Fruit fly (Drosophila melanogaster) whole organism, wandering third instar larva: ENCODE data around the gene CG18675.

Experiments used
- Abd-B ChIP-seq: fragments of >200 bp; optimal IDR thresholded peaks from 2 replicates; lab custom pipeline; 2017; ENCODE audit warnings: missing biosample characterization, missing genetic modification characterization
- CG32264 ChIP-seq: fragments of 200-800 bp; sonication (Bioruptor generic); optimal IDR thresholded peaks from 2 replicates; lab custom pipeline; 2016; ENCODE audit warnings: missing biosample characterization, missing genetic modification characterization
- CG9705 ChIP-seq: fragments of 200-800 bp; sonication (Bioruptor generic); optimal IDR thresholded peaks from 2 replicates; lab custom pipeline; 2018; ENCODE audit warnings: missing biosample characterization, mild to moderate bottlenecking, missing genetic modification characterization
- CrebA ChIP-seq: fragments of 200-800 bp; sonication (Bioruptor generic); optimal IDR thresholded peaks from 2 replicates; lab custom pipeline; 2016; ENCODE audit warnings: missing biosample characterization, mild to moderate bottlenecking, missing genetic modification characterization, borderline replicate concordance
- Dfd ChIP-seq: fragments of >200 bp; optimal IDR thresholded peaks from 2 replicates; lab custom pipeline; 2017; ENCODE audit warnings: missing biosample characterization, missing genetic modification characterization
- Dif ChIP-seq: fragments of 200-275, 200-300 bp; sonication (Bioruptor generic); optimal IDR thresholded peaks from 2 replicates; lab custom pipeline; 2018; ENCODE audit warnings: missing biosample characterization, missing genetic modification characterization; ENCODE audit not compliant: partially characterized antibody
- GATAd ChIP-seq: sonication (Bioruptor generic); optimal IDR thresholded peaks from 2 replicates; lab custom pipeline; 2016; ENCODE audit warnings: missing biosample characterization, missing genetic modification characterization
- HLH106 ChIP-seq: fragments of 200-800 bp; optimal IDR thresholded peaks from 3 replicates; lab custom pipeline; 2019; ENCODE audit warnings: missing biosample characterization, mild to moderate bottlenecking, missing genetic modification characterization, moderate library complexity
- Hnf4 ChIP-seq: fragments of 200-800 bp; sonication (Bioruptor generic); optimal IDR thresholded peaks from 2 replicates; lab custom pipeline; 2016; ENCODE audit warnings: missing biosample characterization, mild to moderate bottlenecking, missing genetic modification characterization
- Hr78 ChIP-seq: fragments of >200 bp; optimal IDR thresholded peaks from 2 replicates; lab custom pipeline; 2017; ENCODE audit warnings: missing biosample characterization, missing genetic modification characterization
- Hr83 ChIP-seq: fragments of 200-300 bp; sonication (Bioruptor generic); optimal IDR thresholded peaks from 2 replicates; lab custom pipeline; 2016; ENCODE audit warnings: missing biosample characterization, mild to moderate bottlenecking, missing genetic modification characterization, moderate library complexity; ENCODE audit not compliant: poor library complexity, severe bottlenecking
- Jra ChIP-seq: sonication (Bioruptor generic); optimal IDR thresholded peaks from 2 replicates; lab custom pipeline; 2016; ENCODE audit warnings: missing biosample characterization, missing genetic modification characterization
- Mio ChIP-seq: sonication (Bioruptor generic); optimal IDR thresholded peaks from 2 replicates; lab custom pipeline; 2016; ENCODE audit warnings: missing biosample characterization, missing genetic modification characterization
- Myc ChIP-seq: fragments of >200 bp; optimal IDR thresholded peaks from 2 replicates; lab custom pipeline; 2017
- N ChIP-seq: fragments of >200 bp; optimal IDR thresholded peaks from 2 replicates; lab custom pipeline; 2018; ENCODE audit warnings: missing biosample characterization, missing external identifiers, missing genetic modification characterization
- OdsH ChIP-seq: fragments of 200-800 bp; sonication (Bioruptor generic); optimal IDR thresholded peaks from 2 replicates; lab custom pipeline; 2016; ENCODE audit warnings: missing biosample characterization, mild to moderate bottlenecking, missing genetic modification characterization
- Rel ChIP-seq, 2 experiments: fragments of 200-800 bp; sonication (Bioruptor generic) in 1 of 2; optimal IDR thresholded peaks; 2 replicates in 1 of 2; 3 replicates in 1 of 2; lab custom pipeline; 2016 to 2019; ENCODE audit warnings: mild to moderate bottlenecking in 2 of 2, missing biosample characterization in 2 of 2, missing genetic modification characterization in 2 of 2, moderate library complexity in 1 of 2
- Sp1 ChIP-seq: fragments of 200-800 bp; sonication (Bioruptor generic); optimal IDR thresholded peaks from 3 replicates; lab custom pipeline; 2019; ENCODE audit warnings: missing biosample characterization, mild to moderate bottlenecking, missing genetic modification characterization, moderate library complexity
- Vsx2 ChIP-seq: fragments of 200-300, 225-300 bp; sonication (Bioruptor generic); optimal IDR thresholded peaks from 2 replicates; lab custom pipeline; 2018; ENCODE audit warnings: missing biosample characterization, missing genetic modification characterization; ENCODE audit not compliant: partially characterized antibody
- br ChIP-seq: fragments of 200-800 bp; sonication (Bioruptor generic); optimal IDR thresholded peaks from 2 replicates; lab custom pipeline; 2016; ENCODE audit warnings: missing biosample characterization, missing genetic modification characterization
- brk ChIP-seq: fragments of 200-800 bp; sonication (Bioruptor generic); optimal IDR thresholded peaks from 2 replicates; lab custom pipeline; 2016; ENCODE audit warnings: missing biosample characterization, mild to moderate bottlenecking, missing genetic modification characterization
- dl ChIP-seq, 2 experiments: fragments of 175-275, 200-275 bp in 1 of 2; fragments of 200-275 bp in 1 of 2; sonication (Bioruptor generic); optimal IDR thresholded peaks; lab custom pipeline; 2018; ENCODE audit warnings: mild to moderate bottlenecking in 2 of 2, missing biosample characterization in 2 of 2, missing genetic modification characterization in 2 of 2, moderate library complexity in 2 of 2; ENCODE audit not compliant: partially characterized antibody in 2 of 2, insufficient read depth in 1 of 2
- dmrt93B ChIP-seq: fragments of 200-800 bp; sonication (Bioruptor generic); optimal IDR thresholded peaks from 2 replicates; lab custom pipeline; 2018; ENCODE audit warnings: missing biosample characterization, mild to moderate bottlenecking, missing genetic modification characterization
- dsf ChIP-seq: sonication (Bioruptor generic); optimal IDR thresholded peaks from 2 replicates; lab custom pipeline; 2016; ENCODE audit warnings: missing biosample characterization, missing genetic modification characterization, borderline replicate concordance
- ey ChIP-seq: fragments of 200-800 bp; sonication (Bioruptor generic); optimal IDR thresholded peaks from 2 replicates; lab custom pipeline; 2016; ENCODE audit warnings: missing biosample characterization, missing genetic modification characterization
- foxo ChIP-seq, 2 experiments: fragments of 200-800 bp; sonication (Bioruptor generic); optimal IDR thresholded peaks; 2 replicates in 1 of 2; 3 replicates in 1 of 2; lab custom pipeline; 2016 to 2017; ENCODE audit warnings: missing biosample characterization in 2 of 2, missing genetic modification characterization in 2 of 2
- fru ChIP-seq: fragments of 200-800 bp; sonication (Bioruptor generic); optimal IDR thresholded peaks from 3 replicates; lab custom pipeline; 2016; ENCODE audit warnings: missing biosample characterization, mild to moderate bottlenecking, missing genetic modification characterization
- h ChIP-seq: fragments of 200-800 bp; sonication (Bioruptor generic); optimal IDR thresholded peaks from 3 replicates; lab custom pipeline; 2016; ENCODE audit warnings: missing biosample characterization, mild to moderate bottlenecking, missing genetic modification characterization
- jim ChIP-seq: fragments of 175-275, 200-325 bp; sonication (Bioruptor generic); optimal IDR thresholded peaks from 2 replicates; lab custom pipeline; 2016; ENCODE audit warnings: missing biosample characterization, mild to moderate bottlenecking, missing genetic modification characterization
- lola ChIP-seq: fragments of >200 bp; optimal IDR thresholded peaks from 2 replicates; lab custom pipeline; 2017; ENCODE audit warnings: missing biosample characterization, missing genetic modification characterization
- pan ChIP-seq: fragments of >200 bp; optimal IDR thresholded peaks from 2 replicates; lab custom pipeline; 2017
- psq ChIP-seq: fragments of 200-800 bp; sonication (Bioruptor generic); optimal IDR thresholded peaks from 3 replicates; lab custom pipeline; 2017; ENCODE audit warnings: missing biosample characterization, mild to moderate bottlenecking, missing genetic modification characterization, moderate library complexity
- rgr ChIP-seq: fragments of 200-800 bp; sonication (Bioruptor generic); optimal IDR thresholded peaks from 3 replicates; lab custom pipeline; 2016; ENCODE audit warnings: missing biosample characterization, mild to moderate bottlenecking, missing genetic modification characterization
- sage ChIP-seq: fragments of 200-800 bp; sonication (Bioruptor generic); optimal IDR thresholded peaks from 2 replicates; lab custom pipeline; 2016; ENCODE audit warnings: missing biosample characterization, mild to moderate bottlenecking, missing genetic modification characterization
- sv ChIP-seq: fragments of 200-800 bp; sonication (Bioruptor generic); optimal IDR thresholded peaks from 3 replicates; lab custom pipeline; 2016; ENCODE audit warnings: missing biosample characterization, missing genetic modification characterization
- tai ChIP-seq: sonication (Bioruptor generic); optimal IDR thresholded peaks from 2 replicates; lab custom pipeline; 2016; ENCODE audit warnings: missing biosample characterization, missing genetic modification characterization
- usp ChIP-seq: fragments of >200 bp; optimal IDR thresholded peaks from 2 replicates; lab custom pipeline; 2017; ENCODE audit warnings: missing biosample characterization, missing genetic modification characterization
- woc ChIP-seq: sonication (Bioruptor generic); optimal IDR thresholded peaks from 2 replicates; lab custom pipeline; 2016; ENCODE audit warnings: missing biosample characterization, mild to moderate bottlenecking, missing genetic modification characterization

The CG18675 gene

dm6 chr3L:4186659-4187058 lies 13.0 kb downstream of the CG18675 start, which contains the start of gene VhaM9.7-c:
TSS of gene VhaM9.7-c (minus strand) at chr3L:4186865.
- TF ChIP-seq ey, result peak; percentile 22
- TF ChIP-seq CG9705 (GFP tag; lab: Kevin White, UChicago), result peak; percentile 18
- no peak for TF ChIP-seq lola
- TF ChIP-seq GATAd (GFP tag; lab: Kevin White, UChicago), result peak; percentile 2
- no peak for TF ChIP-seq usp (GFP tag; lab: Kevin White, UChicago)
- TF ChIP-seq woc (GFP tag; lab: Kevin White, UChicago), result no peak
- no peak for TF ChIP-seq CG32264 (GFP tag; lab: Kevin White, UChicago)
- TF ChIP-seq rgr (GFP tag; lab: Kevin White, UChicago), result peak; percentile 70
- no peak for TF ChIP-seq N (GFP tag; lab: Kevin White, UChicago)
- peak; percentile 62 for TF ChIP-seq h (GFP tag; lab: Kevin White, UChicago)
- no peak for TF ChIP-seq Myc
- TF ChIP-seq tai (GFP tag; lab: Kevin White, UChicago), result no peak
- peak; percentile 39 for TF ChIP-seq OdsH (GFP tag; lab: Kevin White, UChicago)
- TF ChIP-seq HLH106 (tag; lab: Kevin White, UChicago), result peak; percentile 27
- no peak for TF ChIP-seq Hnf4 (GFP tag; lab: Kevin White, UChicago)
- peak; percentile 24 for TF ChIP-seq psq (GFP tag; lab: Kevin White, UChicago)
- peak; percentile 17 for TF ChIP-seq dsf (GFP tag; lab: Kevin White, UChicago)
- peak; percentile 34 for TF ChIP-seq sv (GFP tag; lab: Kevin White, UChicago)
- no peak for TF ChIP-seq dmrt93B
- peak; percentile 4 for TF ChIP-seq br (GFP tag; lab: Kevin White, UChicago)
- TF ChIP-seq foxo (GFP tag; optimal IDR thresholded peaks at IDR 0.05; lab: Kevin White, UChicago), result peak in 1 of 2 experiments; percentile 62
- peak; percentile 59 for TF ChIP-seq Jra (GFP tag; lab: Kevin White, UChicago)
- no peak for TF ChIP-seq jim (GFP tag; lab: Kevin White, UChicago)
- no peak for TF ChIP-seq Vsx2 (GFP tag; lab: Kevin White, UChicago)
- no peak for TF ChIP-seq Dif
- no peak for TF ChIP-seq Sp1 (GFP tag; lab: Kevin White, UChicago)
- no peak for TF ChIP-seq Rel (GFP tag; optimal IDR thresholded peaks at IDR 0.05; lab: Kevin White, UChicago)
- no peak for TF ChIP-seq Rel (tag; optimal IDR thresholded peaks at IDR 0.05; lab: Kevin White, UChicago)
- TF ChIP-seq fru (GFP tag; lab: Kevin White, UChicago), result peak; percentile 44
- TF ChIP-seq Mio (GFP tag; lab: Kevin White, UChicago), result no peak
- no peak for TF ChIP-seq Abd-B (GFP tag; lab: Kevin White, UChicago)
- TF ChIP-seq Hr83 (GFP tag; lab: Kevin White, UChicago), result peak; percentile 75
- no peak for TF ChIP-seq dl (GFP tag; optimal IDR thresholded peaks at IDR 0.05; lab: Kevin White, UChicago; ENCODE audit: insufficient read depth in 1 of 2, partially characterized antibody in 2 of 2)
- TF ChIP-seq brk (GFP tag; lab: Kevin White, UChicago), result no peak
- no peak for TF ChIP-seq Dfd
- no peak for TF ChIP-seq pan (lab: Kevin White, UChicago)
- no peak for TF ChIP-seq CrebA
- TF ChIP-seq sage, result no peak
- TF ChIP-seq Hr78 (GFP tag; lab: Kevin White, UChicago), result no peak

DNA sequence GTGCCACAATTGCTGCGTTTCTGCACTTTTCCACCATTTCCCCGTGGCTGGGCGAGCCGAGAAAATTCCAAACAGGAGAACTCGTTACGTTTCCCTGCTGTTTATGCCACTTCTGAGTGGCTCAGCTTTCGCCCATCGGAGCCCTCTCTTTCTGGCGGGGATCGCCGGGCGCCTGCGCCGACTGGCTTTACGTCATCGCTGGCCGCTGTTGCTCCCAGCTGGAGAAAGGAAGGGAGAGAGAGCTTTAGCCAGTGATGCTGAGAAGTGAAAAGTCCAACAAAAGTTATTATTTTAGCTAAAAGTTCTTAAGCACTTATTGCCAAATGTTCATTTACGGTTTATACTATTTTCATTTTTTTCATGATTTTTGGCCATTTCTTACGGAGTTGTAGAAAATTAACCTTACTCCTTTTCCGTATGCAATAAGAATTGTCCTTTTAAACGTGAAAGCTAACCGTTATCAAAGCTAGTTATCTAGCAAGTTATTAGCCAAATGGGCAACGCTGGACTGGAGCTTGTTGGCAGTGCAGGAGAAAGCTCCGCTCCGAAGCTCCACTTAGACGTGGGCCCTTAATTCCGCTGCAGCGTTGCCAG lies 14.3 kb downstream of the CG18675 start, which contains the start of the genes Teh2 and tipE:
Gene Teh2 (minus strand): TSS at position 94 of the 594 bp plus-strand sequence.
Gene tipE (plus strand): TSS at position 570 of the 594 bp plus-strand sequence.
- TF ChIP-seq Mio (GFP tag; lab: Kevin White, UChicago) (no peak), Dif (no peak), woc (GFP tag; lab: Kevin White, UChicago) (peak; percentile 9), Myc (peak; percentile 64)
